Worm (Caenorhabditis elegans): ENCODE results near the gene hosl-1.

Gene hosl-1

ce11 chrX:4607300-4607699 is 29.6 kb upstream of the hosl-1 start:
- TF ChIP-seq mab-5 (tag; optimal IDR thresholded peaks at IDR 0.05) (no peak), snpc-4 (tag; optimal IDR thresholded peaks at IDR 0.05) (no peak), unc-39 (tag; optimal IDR thresholded peaks at IDR 0.05) (no peak), elt-1 (tag; optimal IDR thresholded peaks at IDR 0.05; ENCODE audit: borderline replicate concordance, insufficient read depth) (no peak), nhr-12 (tag; optimal IDR thresholded peaks at IDR 0.05) (no peak), M03D4.4 (tag; optimal IDR thresholded peaks at IDR 0.05) (no peak)

- TF ChIP-seq hlh-1 (tag; optimal IDR thresholded peaks at IDR 0.05) (peak; percentile 73), ceh-39 (tag; optimal IDR thresholded peaks at IDR 0.05) (no peak), snpc-4 (tag; optimal IDR thresholded peaks at IDR 0.05) (no peak), nhr-237 (tag; optimal IDR thresholded peaks at IDR 0.05) (no peak), ham-2 (GFP tag; optimal IDR thresholded peaks at IDR 0.05) (no peak), ceh-83 (GFP tag; optimal IDR thresholded peaks at IDR 0.05) (no peak), M03D4.4 (tag; optimal IDR thresholded peaks at IDR 0.05) (no peak), elt-3 (tag; optimal IDR thresholded peaks at IDR 0.05) (no peak), bed-3 (GFP tag; optimal IDR thresholded peaks at IDR 0.05) (no peak), elt-1 (tag; optimal IDR thresholded peaks at IDR 0.05; ENCODE audit: borderline replicate concordance, insufficient read depth) (no peak), mls-2 (tag; optimal IDR thresholded peaks at IDR 0.05) (no peak), pha-4 (tag; optimal IDR thresholded peaks at IDR 0.05) (no peak), lin-32 (GFP tag; optimal IDR thresholded peaks at IDR 0.05) (peak; percentile 49), cnd-1 (tag; optimal IDR thresholded peaks at IDR 0.05) (peak; percentile 63)
Observed at ce11 chrX:4609635-4610034, 27.3 kb upstream of the hosl-1 start.

ce11 chrX:4615034-4615433 is 21.9 kb upstream of the hosl-1 start:
- TF ChIP-seq lin-32 (GFP tag; optimal IDR thresholded peaks at IDR 0.05) = no peak
- TF ChIP-seq lin-13 (tag; optimal IDR thresholded peaks at IDR 0.05) = no peak
- TF ChIP-seq ces-1 (GFP tag; optimal IDR thresholded peaks at IDR 0.05) = no peak
- TF ChIP-seq nhr-2 (tag; optimal IDR thresholded peaks at IDR 0.05) = no peak
- no peak for TF ChIP-seq bed-3 (GFP tag; optimal IDR thresholded peaks at IDR 0.05)
- TF ChIP-seq elt-3 (tag; optimal IDR thresholded peaks at IDR 0.05) = no peak
- no peak for TF ChIP-seq nhr-12 (tag; optimal IDR thresholded peaks at IDR 0.05)
- TF ChIP-seq nhr-237 (tag; optimal IDR thresholded peaks at IDR 0.05) = no peak
- no peak for TF ChIP-seq unc-120 (tag; optimal IDR thresholded peaks at IDR 0.05; ENCODE audit: poor library complexity, severe bottlenecking)
- no peak for TF ChIP-seq blmp-1 (tag; optimal IDR thresholded peaks at IDR 0.05)

- peak; percentile 44 for TF ChIP-seq ham-2 (GFP tag; optimal IDR thresholded peaks at IDR 0.05)
- peak; percentile 82 for TF ChIP-seq sptf-1 (tag; optimal IDR thresholded peaks at IDR 0.05)
- TF ChIP-seq nhr-2 (tag; optimal IDR thresholded peaks at IDR 0.05) = peak; percentile 50
- TF ChIP-seq sem-2 (GFP tag; optimal IDR thresholded peaks at IDR 0.05) = no peak
- TF ChIP-seq cnd-1 (tag; optimal IDR thresholded peaks at IDR 0.05) = peak; percentile 84
- TF ChIP-seq ceh-43 (GFP tag; optimal IDR thresholded peaks at IDR 0.05) = no peak
- TF ChIP-seq zip-8 (tag; optimal IDR thresholded peaks at IDR 0.05) = no peak
- no peak for TF ChIP-seq mab-5 (tag; optimal IDR thresholded peaks at IDR 0.05)
- TF ChIP-seq nhr-237 (tag; optimal IDR thresholded peaks at IDR 0.05) = no peak
- no peak for TF ChIP-seq flh-1 (GFP tag; optimal IDR thresholded peaks at IDR 0.05)
- TF ChIP-seq blmp-1 (tag; optimal IDR thresholded peaks at IDR 0.05) = no peak
- peak; percentile 68 for TF ChIP-seq drap-1 (GFP tag; optimal IDR thresholded peaks at IDR 0.05)
- TF ChIP-seq ces-1 (GFP tag; optimal IDR thresholded peaks at IDR 0.05) = peak; percentile 49
- TF ChIP-seq pha-4 (tag; optimal IDR thresholded peaks at IDR 0.05) = no peak
- TF ChIP-seq lin-32 (GFP tag; optimal IDR thresholded peaks at IDR 0.05) = peak; percentile 51
- TF ChIP-seq lin-13 (tag; optimal IDR thresholded peaks at IDR 0.05) = peak; percentile 62
- no peak for TF ChIP-seq elt-3 (tag; optimal IDR thresholded peaks at IDR 0.05)
- peak; percentile 41 for TF ChIP-seq M03D4.4 (tag; optimal IDR thresholded peaks at IDR 0.05)
- no peak for TF ChIP-seq nhr-76 (tag; optimal IDR thresholded peaks at IDR 0.05)
- TF ChIP-seq elt-1 (tag; optimal IDR thresholded peaks at IDR 0.05; ENCODE audit: borderline replicate concordance, insufficient read depth) = no peak
- peak; percentile 37 for TF ChIP-seq unc-120 (tag; optimal IDR thresholded peaks at IDR 0.05; ENCODE audit: poor library complexity, severe bottlenecking)
- TF ChIP-seq snpc-4 (tag; optimal IDR thresholded peaks at IDR 0.05) = no peak
- TF ChIP-seq unc-62 (GFP tag; optimal IDR thresholded peaks at IDR 0.05) = no peak
- TF ChIP-seq nhr-28 (tag; optimal IDR thresholded peaks at IDR 0.05) = no peak
- no peak for TF ChIP-seq unc-39 (tag; optimal IDR thresholded peaks at IDR 0.05)
- TF ChIP-seq bed-3 (GFP tag; optimal IDR thresholded peaks at IDR 0.05) = no peak
- TF ChIP-seq ceh-83 (GFP tag; optimal IDR thresholded peaks at IDR 0.05) = no peak
- TF ChIP-seq tbx-8 (GFP tag; optimal IDR thresholded peaks at IDR 0.05) = peak; percentile 25
- peak; percentile 73 for TF ChIP-seq mep-1 (tag; optimal IDR thresholded peaks at IDR 0.05)
- TF ChIP-seq ztf-11 (tag; optimal IDR thresholded peaks at IDR 0.05) = no peak
- TF ChIP-seq lsy-2 (tag; optimal IDR thresholded peaks at IDR 0.05) = peak; percentile 36
- TF ChIP-seq ceh-39 (tag; optimal IDR thresholded peaks at IDR 0.05) = peak; percentile 87
- TF ChIP-seq hlh-1 (tag; optimal IDR thresholded peaks at IDR 0.05) = no peak
- TF ChIP-seq mls-2 (tag; optimal IDR thresholded peaks at IDR 0.05) = peak; percentile 75
- TF ChIP-seq nhr-12 (tag; optimal IDR thresholded peaks at IDR 0.05) = no peak
Observed at ce11 chrX:4616832-4617231, 20.1 kb upstream of the hosl-1 start.
